Fruit fly (Drosophila melanogaster) whole organism, pupa: ENCODE results near the gene regucalcin.

Experiments used
- CG10348 ChIP-seq: fragments of 200-800 bp; sonication (Bioruptor generic); IDR thresholded peaks from 2 replicates; pipeline ENCODE4 v1.3.6; 2022; ENCODE audit warnings: missing biosample characterization, missing genetic modification characterization
- CG13204 ChIP-seq: fragments of 200-800 bp; sonication (Bioruptor generic); optimal IDR thresholded peaks from 2 replicates; lab custom pipeline; 2018; ENCODE audit warnings: missing biosample characterization, mild to moderate bottlenecking, missing genetic modification characterization, moderate library complexity
- CG14655 ChIP-seq: fragments of 200-800 bp; sonication (Bioruptor generic); optimal IDR thresholded peaks from 3 replicates; lab custom pipeline; 2017; ENCODE audit warnings: mild to moderate bottlenecking, missing biosample characterization, missing genetic modification reagents, missing genetic modification characterization
- CG15710 ChIP-seq: fragments of 200-800 bp; sonication (Bioruptor generic); optimal IDR thresholded peaks from 2 replicates; lab custom pipeline; 2018; ENCODE audit warnings: missing biosample characterization, mild to moderate bottlenecking, missing genetic modification characterization, moderate library complexity
- CG17806 ChIP-seq: fragments of 200-800 bp; sonication (Bioruptor generic); optimal IDR thresholded peaks from 2 replicates; lab custom pipeline; 2018; ENCODE audit warnings: missing biosample characterization, mild to moderate bottlenecking, missing genetic modification characterization, moderate library complexity
- CG32121 ChIP-seq: fragments of 200-800 bp; sonication (Bioruptor generic); IDR thresholded peaks from 2 replicates; pipeline ENCODE4 v1.3.6; 2022; ENCODE audit warnings: missing biosample characterization, missing genetic modification characterization
- CG4496 ChIP-seq: fragments of 200-800 bp; sonication (Bioruptor generic); IDR thresholded peaks from 3 replicates; pipeline ENCODE4 v1.3.6; 2022; ENCODE audit warnings: missing biosample characterization, missing genetic modification characterization
- CG8159 ChIP-seq: fragments of 200-800 bp; sonication (Bioruptor generic); optimal IDR thresholded peaks from 3 replicates; lab custom pipeline; 2018; ENCODE audit warnings: missing biosample characterization, mild to moderate bottlenecking, missing genetic modification characterization, moderate library complexity
- EcR ChIP-seq: fragments of 200-800 bp; sonication (Bioruptor generic); optimal IDR thresholded peaks from 3 replicates; lab custom pipeline; 2019; ENCODE audit warnings: missing biosample characterization, missing genetic modification characterization, mild to moderate bottlenecking, moderate library complexity, missing genetic modification reagents
- Ets98B ChIP-seq: fragments of 200-800 bp; sonication (Bioruptor generic); IDR thresholded peaks from 2 replicates; pipeline ENCODE4 v1.3.6; 2022; ENCODE audit warnings: missing biosample characterization, missing genetic modification characterization
- Snoo ChIP-seq: fragments of 200-800 bp; sonication (Bioruptor generic); optimal IDR thresholded peaks from 3 replicates; lab custom pipeline; 2017; ENCODE audit warnings: missing biosample characterization, mild to moderate bottlenecking, missing genetic modification characterization, inconsistent platforms
- fd96Ca ChIP-seq: fragments of 200-800 bp; sonication (Bioruptor generic); IDR thresholded peaks from 3 replicates; pipeline ENCODE4 v1.3.6; 2022; ENCODE audit warnings: missing biosample characterization, missing genetic modification characterization
- gl ChIP-seq: fragments of 200-800 bp; sonication (Bioruptor generic); optimal IDR thresholded peaks from 2 replicates; lab custom pipeline; 2018; ENCODE audit warnings: missing biosample characterization, mild to moderate bottlenecking, missing genetic modification characterization
- rn ChIP-seq: fragments of 200-800 bp; sonication (Bioruptor generic); IDR thresholded peaks from 2 replicates; pipeline ENCODE4 v1.3.6; 2022; ENCODE audit warnings: missing biosample characterization, missing genetic modification characterization

DNA sequence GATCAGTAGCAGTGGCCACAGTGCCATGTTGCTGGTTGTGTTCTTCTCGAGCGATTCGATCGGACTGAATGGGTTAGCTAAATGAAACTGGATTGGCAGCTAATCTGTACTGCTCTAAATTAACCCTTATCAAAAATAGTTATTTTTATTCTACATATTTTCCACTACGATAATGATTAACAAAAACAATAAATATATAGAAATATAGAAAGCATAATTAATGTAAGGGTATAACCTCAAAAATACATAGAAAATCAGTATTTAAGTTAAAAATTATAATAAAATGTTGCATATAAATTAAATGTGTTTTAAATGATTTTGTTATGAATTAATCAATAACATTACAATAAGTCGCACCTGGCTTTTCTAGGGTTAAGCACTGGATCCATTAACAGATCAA, 19.2 kb downstream of the regucalcin start, which contains the start of gene Cyp311a1:
- TF ChIP-seq Snoo (tag; lab: Kevin White, UChicago) (no peak), rn (GFP tag; lab: Robert Waterston, UW) (no peak), CG17806 (no peak), gl (tag; lab: Kevin White, UChicago) (no peak), CG14655 (no peak), CG13204 (GFP tag; lab: Kevin White, UChicago) (no peak), CG32121 (GFP tag; lab: Robert Waterston, UW) (no peak), EcR (GFP tag; lab: Kevin White, UChicago) (no peak), CG10348 (no peak), CG4496 (GFP tag; lab: Robert Waterston, UW) (no peak), fd96Ca (GFP tag; lab: Robert Waterston, UW) (no peak), CG15710 (no peak), CG8159 (tag; lab: Kevin White, UChicago) (no peak), Ets98B (GFP tag; lab: Robert Waterston, UW) (no peak)
